Fruit fly (Drosophila melanogaster) whole organism, embryonic: ENCODE measurements around the gene Psa.

Source experiments
- CG10543 ChIP-seq: fragments of 200-800 bp; sonication (Bioruptor generic); optimal IDR thresholded peaks from 3 replicates; lab custom pipeline; 2017; ENCODE audit warnings: missing biosample characterization, mild to moderate bottlenecking, missing genetic modification characterization, moderate library complexity
- CG11398 ChIP-seq: fragments of 200-800 bp; sonication (Bioruptor generic); optimal IDR thresholded peaks from 2 replicates; lab custom pipeline; 2016; ENCODE audit warnings: missing biosample characterization, missing genetic modification characterization
- CG15514 ChIP-seq: fragments of 200-800 bp; sonication (Bioruptor generic); optimal IDR thresholded peaks from 3 replicates; lab custom pipeline; 2017; ENCODE audit warnings: missing biosample characterization, missing genetic modification characterization, mild to moderate bottlenecking, moderate library complexity, missing genetic modification reagents
- CG2120 ChIP-seq: fragments of 200-800 bp; sonication (Bioruptor generic); optimal IDR thresholded peaks from 3 replicates; lab custom pipeline; 2016; ENCODE audit warnings: missing biosample characterization, missing genetic modification characterization
- CG2202 ChIP-seq: fragments of 200-800 bp; sonication (Bioruptor generic); optimal IDR thresholded peaks from 2 replicates; lab custom pipeline; 2018; ENCODE audit warnings: missing biosample characterization, mild to moderate bottlenecking, missing genetic modification characterization
- CG2678 ChIP-seq: fragments of 200-800 bp; sonication (Bioruptor generic); optimal IDR thresholded peaks from 3 replicates; lab custom pipeline; 2019; ENCODE audit warnings: missing biosample characterization, mild to moderate bottlenecking, missing genetic modification characterization, moderate library complexity
- CG31441 ChIP-seq: fragments of 200-800 bp; sonication (Bioruptor generic); IDR thresholded peaks from 2 replicates; pipeline ENCODE4 v1.3.6; 2022; ENCODE audit warnings: missing biosample characterization, missing genetic modification characterization
- CG34376 ChIP-seq: fragments of 200-800 bp; sonication (Bioruptor generic); optimal IDR thresholded peaks from 2 replicates; lab custom pipeline; 2018; ENCODE audit warnings: missing biosample characterization, mild to moderate bottlenecking, missing genetic modification characterization
- CG4730 ChIP-seq: fragments of 200-800 bp; sonication (Bioruptor generic); IDR thresholded peaks from 2 replicates; pipeline ENCODE4 v1.3.6; 2022; ENCODE audit warnings: missing biosample characterization, missing genetic modification characterization
- CG5245 ChIP-seq: fragments of 200-800 bp; sonication (Bioruptor generic); optimal IDR thresholded peaks from 3 replicates; lab custom pipeline; 2016; ENCODE audit warnings: missing biosample characterization, missing genetic modification characterization
- CG8089 ChIP-seq: fragments of 200-800 bp; sonication (Bioruptor generic); optimal IDR thresholded peaks from 3 replicates; lab custom pipeline; 2016; ENCODE audit warnings: missing biosample characterization, missing genetic modification characterization
- CG8281 ChIP-seq: fragments of 200-800 bp; sonication (Bioruptor generic); optimal IDR thresholded peaks from 2 replicates; lab custom pipeline; 2018; ENCODE audit warnings: missing biosample characterization, mild to moderate bottlenecking, missing genetic modification characterization, moderate library complexity
- Deaf1 ChIP-seq: fragments of 200-800 bp; optimal IDR thresholded peaks from 3 replicates; lab custom pipeline; 2019; ENCODE audit warnings: missing biosample characterization, mild to moderate bottlenecking, missing genetic modification characterization, moderate library complexity
- Drgx ChIP-seq: fragments of 200-800 bp; sonication (Bioruptor generic); IDR thresholded peaks from 2 replicates; pipeline ENCODE4 v1.3.6; 2022; ENCODE audit warnings: missing biosample characterization, missing genetic modification characterization
- Hmr ChIP-seq: fragments of 200-800 bp; sonication (Bioruptor generic); optimal IDR thresholded peaks from 3 replicates; lab custom pipeline; 2017; ENCODE audit warnings: mild to moderate bottlenecking, missing biosample characterization, missing genetic modification reagents, missing genetic modification characterization
- Hr51 ChIP-seq, 2 experiments: fragments of 200-800 bp; sonication (Bioruptor generic); optimal IDR thresholded peaks; 2 replicates in 1 of 2; 3 replicates in 1 of 2; lab custom pipeline; 2016 to 2018; ENCODE audit warnings: missing biosample characterization in 2 of 2, missing genetic modification characterization in 2 of 2, mild to moderate bottlenecking in 1 of 2, moderate library complexity in 1 of 2
- MESR4 ChIP-seq: fragments of 200-800 bp; sonication (Bioruptor generic); optimal IDR thresholded peaks from 2 replicates; lab custom pipeline; 2018; ENCODE audit warnings: missing biosample characterization, mild to moderate bottlenecking, missing genetic modification characterization, moderate library complexity
- Oaz ChIP-seq: fragments of 200-800 bp; sonication (Bioruptor generic); IDR thresholded peaks from 2 replicates; pipeline ENCODE4 v1.3.6; 2022; ENCODE audit warnings: missing biosample characterization, missing genetic modification characterization
- Stat92E ChIP-seq, 3 experiments: fragments of >200 bp in 2 of 3; fragments of 200-800 bp in 1 of 3; sonication (Bioruptor generic) in 1 of 3; optimal IDR thresholded peaks; 2 replicates each; lab custom pipeline; 2017 to 2019; ENCODE audit warnings: missing biosample characterization in 3 of 3, missing genetic modification characterization in 3 of 3, mild to moderate bottlenecking in 1 of 3, moderate library complexity in 1 of 3
- Tbp ChIP-seq: fragments of >200 bp; optimal IDR thresholded peaks from 2 replicates; lab custom pipeline; 2018; ENCODE audit warnings: missing biosample characterization, missing genetic modification characterization
- YL-1 ChIP-seq: fragments of 200-800 bp; sonication (Bioruptor generic); optimal IDR thresholded peaks from 3 replicates; lab custom pipeline; 2017; ENCODE audit warnings: missing biosample characterization, mild to moderate bottlenecking, missing genetic modification characterization
- abd-A ChIP-seq: fragments of 200-800 bp; sonication (Bioruptor generic); optimal IDR thresholded peaks from 3 replicates; lab custom pipeline; 2019; ENCODE audit warnings: missing biosample characterization, mild to moderate bottlenecking, missing genetic modification characterization, moderate library complexity
- cg ChIP-seq: fragments of 200-800 bp; sonication (Bioruptor generic); optimal IDR thresholded peaks from 3 replicates; lab custom pipeline; 2019; ENCODE audit warnings: missing biosample characterization, mild to moderate bottlenecking, missing genetic modification characterization, moderate library complexity
- chinmo ChIP-seq: fragments of 200-800 bp; sonication (Bioruptor generic); IDR thresholded peaks from 4 replicates; pipeline ENCODE4 v1.3.6; 2022; ENCODE audit warnings: missing biosample characterization, missing genetic modification characterization; ENCODE audit not compliant: partially characterized antibody
- dm ChIP-seq: fragments of 200-800 bp; sonication (Bioruptor generic); optimal IDR thresholded peaks from 3 replicates; lab custom pipeline; 2016; ENCODE audit warnings: missing biosample characterization, missing genetic modification characterization
- en ChIP-seq: fragments of 200-800 bp; sonication (Bioruptor generic); optimal IDR thresholded peaks from 2 replicates; lab custom pipeline; 2016; ENCODE audit warnings: missing biosample characterization, missing genetic modification characterization
- gem ChIP-seq: fragments of 200-800 bp; sonication (Bioruptor generic); optimal IDR thresholded peaks from 2 replicates; lab custom pipeline; 2019; ENCODE audit warnings: missing biosample characterization, mild to moderate bottlenecking, missing genetic modification characterization, moderate library complexity
- grn ChIP-seq: fragments of 200-800 bp; sonication (Bioruptor generic); optimal IDR thresholded peaks from 3 replicates; lab custom pipeline; 2017; ENCODE audit warnings: missing biosample characterization, missing genetic modification characterization
- hbn ChIP-seq: fragments of 200-800 bp; sonication (Bioruptor generic); IDR thresholded peaks from 2 replicates; pipeline ENCODE4 v1.3.6; 2022; ENCODE audit warnings: missing biosample characterization, missing genetic modification characterization; ENCODE audit not compliant: partially characterized antibody
- kah ChIP-seq: fragments of 200-800 bp; sonication (Bioruptor generic); optimal IDR thresholded peaks from 2 replicates; lab custom pipeline; 2018; ENCODE audit warnings: missing biosample characterization, mild to moderate bottlenecking, missing genetic modification characterization
- lilli ChIP-seq: fragments of 200-800 bp; sonication (Bioruptor generic); optimal IDR thresholded peaks from 3 replicates; lab custom pipeline; 2016; ENCODE audit warnings: missing biosample characterization, missing genetic modification characterization
- oc ChIP-seq: fragments of 200-800 bp; sonication (Bioruptor generic); optimal IDR thresholded peaks from 2 replicates; lab custom pipeline; 2018; ENCODE audit warnings: missing biosample characterization, mild to moderate bottlenecking, missing genetic modification characterization, moderate library complexity
- pfk ChIP-seq: fragments of 200-800 bp; sonication (Bioruptor generic); optimal IDR thresholded peaks from 2 replicates; lab custom pipeline; 2018; ENCODE audit warnings: missing biosample characterization, mild to moderate bottlenecking, missing genetic modification characterization, moderate library complexity
- pros ChIP-seq: fragments of 200-800 bp; sonication (Bioruptor generic); optimal IDR thresholded peaks from 3 replicates; lab custom pipeline; 2019; ENCODE audit warnings: missing biosample characterization, mild to moderate bottlenecking, missing genetic modification characterization, moderate library complexity
- sisA ChIP-seq: fragments of 200-800 bp; sonication (Bioruptor generic); IDR thresholded peaks from 2 replicates; pipeline ENCODE4 v1.3.6; 2022; ENCODE audit warnings: missing biosample characterization, missing genetic modification characterization
- sug ChIP-seq: fragments of 200-800 bp; optimal IDR thresholded peaks from 2 replicates; lab custom pipeline; 2019; ENCODE audit warnings: missing biosample characterization, mild to moderate bottlenecking, missing genetic modification characterization, moderate library complexity
- twi ChIP-seq: fragments of 200-800 bp; optimal IDR thresholded peaks from 2 replicates; lab custom pipeline; 2019; ENCODE audit warnings: missing biosample characterization, mild to moderate bottlenecking, missing genetic modification characterization, moderate library complexity
- vnd ChIP-seq: fragments of 200-800 bp; sonication (Bioruptor generic); IDR thresholded peaks from 3 replicates; pipeline ENCODE4 v1.3.6; 2022; ENCODE audit warnings: missing biosample characterization, missing genetic modification characterization; ENCODE audit not compliant: partially characterized antibody

Gene Psa

DNA sequence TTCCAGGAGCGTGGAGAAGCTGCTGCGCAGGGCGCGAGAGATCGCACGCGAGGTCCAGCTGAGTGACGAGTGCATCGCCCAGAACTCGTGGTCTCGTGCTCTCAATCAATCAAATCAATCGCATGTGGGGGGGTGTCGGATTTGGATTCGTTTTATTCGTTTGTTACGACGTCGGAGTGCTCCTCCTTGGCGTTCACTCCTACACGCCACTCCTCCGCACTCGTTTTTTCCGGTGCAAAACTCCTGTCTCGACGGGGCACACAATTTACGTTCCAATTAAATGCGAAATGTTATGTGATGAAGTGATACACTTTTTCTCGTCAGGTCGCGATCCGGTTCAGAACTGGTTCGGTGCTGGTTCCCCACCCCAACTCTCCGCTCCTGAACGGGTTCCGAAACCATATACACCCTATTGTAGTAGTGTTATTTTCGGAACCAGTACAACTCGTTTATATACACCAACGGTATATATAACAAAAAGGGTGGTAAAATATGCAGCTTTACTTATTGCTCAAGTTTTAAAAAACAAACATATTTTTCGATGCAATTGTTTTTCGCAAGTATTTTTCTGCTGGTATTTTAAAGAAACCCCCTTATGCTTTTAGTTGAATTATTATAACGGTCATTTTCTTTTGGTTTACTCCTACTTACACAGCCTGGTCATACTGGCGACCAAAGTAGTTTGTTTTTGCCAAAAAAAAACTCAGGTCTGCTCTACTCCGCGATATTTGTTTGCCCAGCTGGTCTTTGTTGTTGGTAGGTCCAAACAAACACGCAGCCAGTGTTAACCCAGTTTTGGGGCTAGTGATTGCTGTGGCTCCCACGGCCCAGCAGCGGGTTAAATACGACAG, 34.1 kb downstream of the Psa start, which contains the start of the genes CG12091 and pns (continued):
- no peak for TF ChIP-seq Stat92E (GFP tag; optimal IDR thresholded peaks at IDR 0.05; lab: Kevin White, UChicago)
- TF ChIP-seq abd-A (tag; lab: Kevin White, UChicago): peak; percentile 89
- peak; percentile 56 for TF ChIP-seq CG8089 (GFP tag; lab: Kevin White, UChicago)
- TF ChIP-seq oc (tag; lab: Kevin White, UChicago): peak; percentile 21
- TF ChIP-seq CG5245: peak; percentile 70
- TF ChIP-seq CG31441: peak; percentile 80
- peak; percentile 26 for TF ChIP-seq en (GFP tag; lab: Kevin White, UChicago)
- peak; percentile 77 for TF ChIP-seq lilli
- no peak for TF ChIP-seq Tbp (GFP tag; lab: Kevin White, UChicago)

DNA sequence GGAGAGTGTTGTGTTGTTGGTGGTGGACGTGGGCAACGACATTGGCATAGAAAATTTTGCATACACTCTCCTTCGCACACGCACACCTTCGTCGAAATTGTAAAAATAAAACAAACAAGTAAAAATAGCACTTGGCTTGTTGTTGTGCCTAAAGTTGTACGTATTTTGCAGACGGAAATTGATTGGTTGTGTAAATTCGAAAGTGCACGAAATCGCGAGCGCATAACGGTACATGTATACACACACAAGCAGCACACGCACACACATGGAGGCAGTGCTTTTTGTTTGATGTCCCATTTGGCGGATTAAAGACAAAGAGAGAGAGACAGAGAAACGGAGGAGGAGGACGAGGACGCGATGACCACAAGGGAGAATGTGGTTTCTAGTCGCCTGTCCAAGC, 34.7 kb downstream of the Psa start:
- TF ChIP-seq kah (no peak), cg (GFP tag; lab: Kevin White, UChicago) (peak; percentile 74), chinmo (GFP tag; lab: Robert Waterston, UW) (0 out of 4 replicates have a peak, but pooled peaks have one; percentile 20), MESR4 (GFP tag; lab: Kevin White, UChicago) (peak; percentile 6)
- TF ChIP-seq, all 482 proteins: peak for 3

DNA sequence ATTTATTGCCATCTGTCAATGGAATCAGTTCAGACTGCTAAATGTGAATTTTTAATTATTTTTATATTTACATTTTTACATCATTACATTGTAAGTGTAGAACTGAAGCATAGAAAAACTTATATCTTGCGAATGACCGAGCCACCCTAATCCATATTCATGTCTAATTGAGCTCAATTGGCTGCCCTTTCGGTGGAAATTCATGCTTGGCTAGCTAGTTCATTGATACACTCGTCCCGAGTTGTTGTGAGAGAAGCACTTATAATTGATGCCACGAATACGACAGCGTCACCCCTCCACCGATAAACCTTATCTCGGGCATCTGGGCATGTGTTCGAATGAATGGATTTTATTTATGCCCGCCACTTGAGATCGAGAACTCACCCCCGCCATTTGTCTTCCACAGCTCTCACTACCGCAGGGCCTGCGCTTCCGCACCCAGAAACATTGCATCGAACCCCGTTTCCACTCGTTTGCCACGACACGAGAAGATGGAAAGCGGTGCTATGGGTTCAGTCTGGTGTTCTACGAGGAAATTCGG, 35.7 kb downstream of the Psa start:
- TF ChIP-seq CG34376 (GFP tag; lab: Kevin White, UChicago) (peak; percentile 35), CG2120 (peak; percentile 2), dm (GFP tag; lab: Kevin White, UChicago) (no peak), sisA (no peak), pfk (GFP tag; lab: Kevin White, UChicago) (peak; percentile 75), YL-1 (no peak), hbn (GFP tag; lab: Robert Waterston, UW) (peak; percentile 26; the same call in 1 of the 2 replicates), CG4730 (GFP tag; lab: Robert Waterston, UW) (no peak), Hmr (GFP tag; lab: Kevin White, UChicago) (peak; percentile 8), vnd (0 out of 3 replicates have a peak, but pooled peaks have one; percentile 32), gem (tag; lab: Kevin White, UChicago) (peak; percentile 23), Hr51 (GFP tag; optimal IDR thresholded peaks at IDR 0.05; lab: Kevin White, UChicago) (peak in 1 of 2 experiments; percentile 12), CG2202 (tag; lab: Kevin White, UChicago) (no peak), Oaz (GFP tag; lab: Robert Waterston, UW) (no peak), CG15514 (GFP tag; lab: Kevin White, UChicago) (peak; percentile 23), CG11398 (GFP tag; lab: Kevin White, UChicago) (no peak), grn (GFP tag; lab: Kevin White, UChicago) (peak; percentile 80), CG2678 (tag; lab: Kevin White, UChicago) (peak; percentile 30), Deaf1 (tag; lab: Kevin White, UChicago) (peak; percentile 11), CG10543 (GFP tag; lab: Kevin White, UChicago) (peak; percentile 9), Drgx (GFP tag; lab: Robert Waterston, UW) (0 out of 2 replicates have a peak, but pooled peaks have one; percentile 10), pros (GFP tag; lab: Kevin White, UChicago) (peak; percentile 87), CG8281 (tag; lab: Kevin White, UChicago) (peak; percentile 64), sug (tag; lab: Kevin White, UChicago) (peak; percentile 53), twi (peak; percentile 76)
